Worm (Caenorhabditis elegans): ENCODE results near the gene T25B2.2.

DNA sequence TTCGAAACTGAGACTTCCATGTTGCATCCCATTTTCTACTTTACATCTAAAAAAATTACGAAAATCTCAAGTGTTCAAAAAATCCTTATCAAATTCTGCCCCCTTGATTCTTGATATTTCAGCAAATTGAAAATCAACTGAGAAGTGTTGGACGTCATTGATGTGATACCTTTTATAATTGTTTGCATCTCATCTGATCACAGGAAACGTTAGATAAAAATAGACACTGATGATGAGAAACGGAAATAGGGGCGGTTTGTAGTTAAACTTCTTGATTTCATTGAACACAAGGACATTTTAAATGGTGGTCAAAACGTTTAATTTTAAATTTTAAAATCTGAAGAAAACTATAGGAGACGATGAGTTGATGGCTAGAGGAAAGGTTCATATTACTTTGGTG lies 40.7 kb upstream of the T25B2.2 start:
- TF ChIP-seq ztf-11 (tag; optimal IDR thresholded peaks at IDR 0.05) = no peak
- no peak for TF ChIP-seq nhr-28 (tag; optimal IDR thresholded peaks at IDR 0.05)
- TF ChIP-seq nhr-11 (tag; optimal IDR thresholded peaks at IDR 0.05) = no peak
- TF ChIP-seq daf-12 (tag; optimal IDR thresholded peaks at IDR 0.05) = no peak
- TF ChIP-seq zag-1 (tag; optimal IDR thresholded peaks at IDR 0.05) = no peak
